Fruit fly (Drosophila melanogaster) whole organism, prepupa: ENCODE data around the gene dsf.

Experiments used
- CG11902 ChIP-seq: fragments of 200-800 bp; sonication (Bioruptor generic); optimal IDR thresholded peaks from 3 replicates; lab custom pipeline; 2016; ENCODE audit warnings: missing biosample characterization, missing genetic modification characterization
- CG1621 ChIP-seq: fragments of 200-800 bp; sonication (Bioruptor generic); optimal IDR thresholded peaks from 3 replicates; lab custom pipeline; 2018; ENCODE audit warnings: missing biosample characterization, mild to moderate bottlenecking, missing genetic modification characterization
- CG3919 ChIP-seq: fragments of 200-800 bp; sonication (Bioruptor generic); optimal IDR thresholded peaks from 3 replicates; lab custom pipeline; 2016; ENCODE audit warnings: missing biosample characterization, missing genetic modification characterization
- CG6163 ChIP-seq: fragments of 200-800 bp; sonication (Bioruptor generic); IDR thresholded peaks from 3 replicates; pipeline ENCODE4 v1.3.6; 2022; ENCODE audit warnings: missing biosample characterization, missing genetic modification characterization
- CG6792 ChIP-seq: fragments of 200-800 bp; sonication (Bioruptor generic); optimal IDR thresholded peaks from 3 replicates; lab custom pipeline; 2016; ENCODE audit warnings: missing biosample characterization, missing genetic modification characterization
- CG6854 ChIP-seq: fragments of 200-800 bp; sonication (Bioruptor generic); optimal IDR thresholded peaks from 2 replicates; lab custom pipeline; 2017; ENCODE audit warnings: missing biosample characterization, mild to moderate bottlenecking, missing genetic modification characterization
- Gug ChIP-seq: fragments of 200-800 bp; sonication (Bioruptor generic); IDR thresholded peaks from 2 replicates; pipeline ENCODE4 v1.3.6; 2022; ENCODE audit warnings: missing biosample characterization, missing genetic modification characterization
- Hr4 ChIP-seq: fragments of 200-800 bp; sonication (Bioruptor generic); optimal IDR thresholded peaks from 3 replicates; lab custom pipeline; 2016; ENCODE audit warnings: missing biosample characterization, missing genetic modification characterization
- Sox102F ChIP-seq: fragments of 200-800 bp; sonication (Bioruptor generic); optimal IDR thresholded peaks from 2 replicates; lab custom pipeline; 2016; ENCODE audit warnings: missing biosample characterization, mild to moderate bottlenecking, missing genetic modification characterization
- vri ChIP-seq: fragments of 200-800 bp; sonication (Bioruptor generic); optimal IDR thresholded peaks from 3 replicates; lab custom pipeline; 2016; ENCODE audit warnings: missing biosample characterization, mild to moderate bottlenecking, missing genetic modification characterization

DNA sequence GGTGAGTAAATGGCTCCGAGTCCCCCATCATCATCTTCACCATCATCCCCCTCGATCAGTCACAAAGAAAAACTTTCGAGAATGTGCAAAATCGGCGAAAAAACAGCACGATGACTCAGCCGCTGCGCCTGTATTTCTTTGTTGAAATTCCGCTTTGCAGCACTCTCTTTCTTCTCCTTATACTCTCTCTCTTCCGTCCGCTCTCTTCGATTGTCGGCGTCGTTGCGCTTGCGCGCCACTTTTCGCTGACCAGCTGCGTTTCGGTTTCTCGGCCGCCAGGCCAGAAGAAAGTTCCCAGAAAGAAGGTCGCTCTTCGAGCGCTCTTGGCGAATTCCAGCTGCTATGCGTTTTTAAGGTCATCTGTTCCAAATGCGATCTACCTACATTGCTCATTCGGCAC lies 57.5 kb downstream of the dsf start:
- TF ChIP-seq CG1621 (tag; lab: Kevin White, UChicago) (no peak), Gug (GFP tag; lab: Robert Waterston, UW) (no peak), Hr4 (GFP tag; lab: Kevin White, UChicago) (no peak), vri (GFP tag; lab: Kevin White, UChicago) (no peak), CG6854 (GFP tag; lab: Kevin White, UChicago) (peak; percentile 2), Sox102F (no peak), CG6792 (GFP tag; lab: Kevin White, UChicago) (no peak), CG11902 (no peak), CG3919 (GFP tag; lab: Kevin White, UChicago) (no peak), CG6163 (GFP tag; lab: Robert Waterston, UW) (no peak)
